Worm (Caenorhabditis elegans): Measurements from ENCODE around the gene D1005.10.

The D1005.10 gene

ce11 chrX:1504529-1505080, 18.6 kb upstream of the D1005.10 start (continued):
- TF ChIP-seq lir-1 (GFP tag; conservative IDR thresholded peaks at IDR 0.05) (peak; percentile 47; the same call in 1 of the 2 replicates), die-1 (tag; optimal IDR thresholded peaks at IDR 0.05) (no peak), Y95B8A.8 (GFP tag; IDR thresholded peaks at IDR 0.05) (no peak), bed-1 (GFP tag; IDR thresholded peaks at IDR 0.05) (no peak), somi-1 (GFP tag; optimal IDR thresholded peaks at IDR 0.05) (peak; percentile 89), ceh-27 (GFP tag; optimal IDR thresholded peaks at IDR 0.05) (peak; percentile 10), gei-17 (GFP tag; optimal IDR thresholded peaks at IDR 0.05) (peak; percentile 80), ceh-100 (GFP tag; IDR thresholded peaks at IDR 0.05) (no peak), fkh-3 (tag; optimal IDR thresholded peaks at IDR 0.05) (no peak), sptf-2 (GFP tag; optimal IDR thresholded peaks at IDR 0.05) (no peak), rcor-1 (GFP tag; IDR thresholded peaks at IDR 0.05) (no peak; the same call in 1 of the 2 replicates), akir-1 (GFP tag; optimal IDR thresholded peaks at IDR 0.05) (no peak), chd-7 (tag; optimal IDR thresholded peaks at IDR 0.05) (peak; percentile 44), T26A5.8 (tag; optimal IDR thresholded peaks at IDR 0.05) (no peak), xnd-1 (tag; optimal IDR thresholded peaks at IDR 0.05) (no peak), tbx-9 (tag; optimal IDR thresholded peaks at IDR 0.05; ENCODE audit: borderline replicate concordance) (no peak), lin-26 (GFP tag; IDR thresholded peaks at IDR 0.05) (0 out of 2 replicates have a peak, but pooled peaks have one; percentile 63), ekl-4 (GFP tag; IDR thresholded peaks at IDR 0.05) (peak; percentile 77), F49E8.2 (tag; optimal IDR thresholded peaks at IDR 0.05; ENCODE audit: insufficient read depth) (no peak), nhr-90 (tag; optimal IDR thresholded peaks at IDR 0.05) (peak; percentile 34), tlf-1 (GFP tag; optimal IDR thresholded peaks at IDR 0.05) (peak; percentile 74), efl-1 (GFP tag; optimal IDR thresholded peaks at IDR 0.05) (no peak), dpff-1 (tag; optimal IDR thresholded peaks at IDR 0.05) (no peak), nfya-2 (GFP tag; IDR thresholded peaks at IDR 0.05) (no peak), bed-2 (GFP tag; IDR thresholded peaks at IDR 0.05) (no peak), F55B11.4 (tag; optimal IDR thresholded peaks at IDR 0.05; ENCODE audit: borderline replicate concordance, insufficient read depth) (no peak), unc-130 (GFP tag; optimal IDR thresholded peaks at IDR 0.05) (no peak), ceh-79 (tag; optimal IDR thresholded peaks at IDR 0.05) (no peak), nhr-179 (tag; optimal IDR thresholded peaks at IDR 0.05) (no peak), ztf-25 (GFP tag; IDR thresholded peaks at IDR 0.05) (no peak), K12H6.12 (tag; optimal IDR thresholded peaks at IDR 0.05) (no peak), F22D6.2 (tag; optimal IDR thresholded peaks at IDR 0.05) (peak; percentile 68), T07F8.4 (tag; optimal IDR thresholded peaks at IDR 0.05) (no peak), zfh-2 (GFP tag; conservative IDR thresholded peaks at IDR 0.05) (0 out of 2 replicates have a peak, but pooled peaks have one; percentile 16), ztf-26 (tag; optimal IDR thresholded peaks at IDR 0.05) (peak; percentile 55), B0035.1 (tag; optimal IDR thresholded peaks at IDR 0.05) (no peak), ztf-6 (GFP tag; IDR thresholded peaks at IDR 0.05) (no peak), ceh-40 (GFP tag; IDR thresholded peaks at IDR 0.05) (no peak), ets-4 (GFP tag; optimal IDR thresholded peaks at IDR 0.05) (no peak), lsy-27 (tag; optimal IDR thresholded peaks at IDR 0.05; ENCODE audit: borderline replicate concordance, insufficient read depth) (no peak), F52B5.7 (tag; optimal IDR thresholded peaks at IDR 0.05) (no peak), madf-8 (GFP tag; conservative IDR thresholded peaks at IDR 0.05) (no peak), snpc-1.1 (tag; optimal IDR thresholded peaks at IDR 0.05; ENCODE audit: insufficient read depth) (no peak), aptf-2 (GFP tag; conservative IDR thresholded peaks at IDR 0.05) (no peak), hsf-1 (GFP tag; IDR thresholded peaks at IDR 0.05) (peak; percentile 93), madf-6 (GFP tag; IDR thresholded peaks at IDR 0.05) (no peak), lin-54 (GFP tag; optimal IDR thresholded peaks at IDR 0.05) (peak; percentile 50), nhr-80 (tag; optimal IDR thresholded peaks at IDR 0.05) (peak; percentile 46)
